Worm (Caenorhabditis elegans) whole organism, midembryonic: Measurements from ENCODE around the gene W05E10.2.

ENCODE experiments used
- cog-1 ChIP-seq: sonication (generic microtip); optimal IDR thresholded peaks from 2 replicates; lab custom pipeline; 2016; ENCODE audit warnings: missing genetic modification characterization, missing compliant biosample characterization
- flt-1 ChIP-seq: fragments of 200-800 bp; sonication (Bioruptor generic); IDR thresholded peaks from 2 replicates; pipeline ENCODE4 v1.3.6; 2022; ENCODE audit warnings: missing genetic modification characterization, missing compliant biosample characterization
- klf-2 ChIP-seq: fragments of 200-800 bp; sonication (Bioruptor generic); conservative IDR thresholded peaks from 2 replicates; pipeline ENCODE4 v1.3.6; 2022; ENCODE audit warnings: missing genetic modification reagents, missing genetic modification characterization, missing compliant biosample characterization
- ztf-29 ChIP-seq: fragments of 200-800 bp; sonication (Bioruptor generic); IDR thresholded peaks from 2 replicates; pipeline ENCODE4 v1.3.6; 2022; ENCODE audit warnings: missing genetic modification reagents, missing genetic modification characterization, missing compliant biosample characterization

DNA sequence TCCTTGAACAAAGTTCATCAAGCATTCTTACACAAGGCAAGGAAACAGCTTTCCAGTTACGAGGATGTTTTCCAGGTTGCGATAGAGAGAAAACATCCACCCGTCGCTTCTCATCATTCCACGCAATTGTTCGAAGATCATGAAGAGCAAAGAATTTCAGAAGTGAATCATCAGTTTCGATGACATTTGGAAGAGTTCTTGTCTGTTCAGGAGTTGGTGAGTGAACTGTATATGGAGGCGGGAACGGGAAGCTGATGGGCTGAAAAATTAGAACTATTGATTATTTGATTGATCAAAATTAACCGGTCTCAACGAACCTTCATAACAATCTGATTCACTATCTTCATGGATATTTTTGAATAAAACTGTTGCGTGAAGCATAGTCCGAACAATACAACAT lies 45.1 kb downstream of the W05E10.2 start:
- TF ChIP-seq klf-2 (GFP tag; lab: Robert Waterston, UW) = no peak
- TF ChIP-seq flt-1 (GFP tag; lab: Robert Waterston, UW) = no peak
- no peak for TF ChIP-seq cog-1 (tag; lab: Kevin White, UChicago)
- TF ChIP-seq ztf-29 (GFP tag; lab: Robert Waterston, UW) = no peak
